Worm (Caenorhabditis elegans): ENCODE measurements around the gene Y50E8A.2.

DNA sequence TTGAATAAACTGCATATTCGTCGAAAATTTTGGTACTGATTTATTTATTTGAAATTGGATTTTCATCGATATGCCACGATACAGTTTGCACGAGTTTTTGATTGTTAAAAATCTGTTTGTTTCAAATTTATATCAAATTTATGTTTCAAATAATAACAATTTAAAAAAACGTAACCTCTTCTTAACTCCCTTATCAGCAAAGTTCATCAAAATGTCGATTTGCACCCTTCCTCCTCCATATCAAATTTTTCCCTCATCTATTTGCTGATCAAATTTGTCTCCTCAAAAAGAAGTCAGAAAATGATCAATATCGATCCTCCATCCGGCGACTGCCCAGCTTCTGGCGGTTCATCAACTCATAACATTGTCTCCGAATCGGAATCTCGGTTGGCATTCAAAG, 17.6 kb downstream of the Y50E8A.2 start, which contains the start of gene ssp-33:
- TF ChIP-seq ceh-82 (tag; optimal IDR thresholded peaks at IDR 0.05) (no peak), tbx-2 (tag; optimal IDR thresholded peaks at IDR 0.05) (no peak), jun-1 (tag; optimal IDR thresholded peaks at IDR 0.05) (no peak), elt-3 (tag; optimal IDR thresholded peaks at IDR 0.05) (no peak), unc-39 (tag; optimal IDR thresholded peaks at IDR 0.05) (no peak), lin-39 (tag; optimal IDR thresholded peaks at IDR 0.05) (no peak), lin-15B (tag; optimal IDR thresholded peaks at IDR 0.05) (no peak), ztf-11 (tag; optimal IDR thresholded peaks at IDR 0.05) (no peak), unc-62 (GFP tag; optimal IDR thresholded peaks at IDR 0.05) (no peak), nhr-43 (tag; optimal IDR thresholded peaks at IDR 0.05; ENCODE audit: poor library complexity, severe bottlenecking) (no peak), snpc-4 (tag; optimal IDR thresholded peaks at IDR 0.05) (no peak), nhr-237 (tag; optimal IDR thresholded peaks at IDR 0.05) (no peak), elt-2 (tag; optimal IDR thresholded peaks at IDR 0.05) (no peak)
